Worm (Caenorhabditis elegans): ENCODE data around the gene ugt-29.

The ugt-29 gene

ce11 chrV:667459-667858 is 31.9 kb downstream of the ugt-29 start, which contains the start of gene nhr-180 (continued):
- no peak for TF ChIP-seq daf-16 (GFP tag; optimal IDR thresholded peaks at IDR 0.05)
- no peak for TF ChIP-seq daf-16 (tag; optimal IDR thresholded peaks at IDR 0.05)
- TF ChIP-seq daf-19 (GFP tag; conservative IDR thresholded peaks at IDR 0.05) = no peak
- peak; percentile 13 for TF ChIP-seq aha-1 (tag)
- no peak for TF ChIP-seq D1046.2 (GFP tag; IDR thresholded peaks at IDR 0.05)
- TF ChIP-seq mxl-3 (GFP tag; optimal IDR thresholded peaks at IDR 0.05) = peak; percentile 33
- no peak for TF ChIP-seq dmd-9 (GFP tag; IDR thresholded peaks at IDR 0.05)
- no peak for TF ChIP-seq unc-39 (tag; optimal IDR thresholded peaks at IDR 0.05)
- no peak for TF ChIP-seq nhr-41 (GFP tag; IDR thresholded peaks at IDR 0.05)
- TF ChIP-seq tra-1 (GFP tag; IDR thresholded peaks at IDR 0.05) = no peak
- TF ChIP-seq dmd-6 (GFP tag; IDR thresholded peaks at IDR 0.05) = peak; percentile 61; the same call in 1 of the 2 replicates
- no peak for TF ChIP-seq sdz-12 (GFP tag; optimal IDR thresholded peaks at IDR 0.05)
- TF ChIP-seq R02D3.7 (tag; optimal IDR thresholded peaks at IDR 0.05) = no peak

- TF ChIP-seq nhr-11 (tag; optimal IDR thresholded peaks at IDR 0.05) (no peak), Y48G9A.11 (GFP tag; IDR thresholded peaks at IDR 0.05) (no peak), nhr-25 (tag; optimal IDR thresholded peaks at IDR 0.05; ENCODE audit: borderline replicate concordance, insufficient read depth) (no peak), ceh-44 (GFP tag; IDR thresholded peaks at IDR 0.05) (no peak), madf-5 (GFP tag; IDR thresholded peaks at IDR 0.05) (no peak), zip-2 (tag; optimal IDR thresholded peaks at IDR 0.05) (no peak)
Observed at ce11 chrV:664337-664847, 35.0 kb downstream of the ugt-29 start, which contains the start of the genes F31F4.11 and srh-266. Gene F31F4.11, minus strand, starts transcription at chrV:664437. Gene srh-266, plus strand, starts transcription at chrV:664797.

- no peak for TF ChIP-seq daf-8 (GFP tag; IDR thresholded peaks at IDR 0.05)
- TF ChIP-seq R02D3.7 (tag; optimal IDR thresholded peaks at IDR 0.05) = no peak
- TF ChIP-seq zfp-2 (tag; optimal IDR thresholded peaks at IDR 0.05) = no peak
- no peak for TF ChIP-seq Y5F2A.4 (GFP tag; optimal IDR thresholded peaks at IDR 0.05)
- no peak for TF ChIP-seq rbr-2 (tag; optimal IDR thresholded peaks at IDR 0.05)
- TF ChIP-seq nhr-102 (tag; optimal IDR thresholded peaks at IDR 0.05) = no peak
- no peak for TF ChIP-seq fkh-10 (GFP tag; optimal IDR thresholded peaks at IDR 0.05)
- no peak for TF ChIP-seq T26A8.4 (GFP tag; IDR thresholded peaks at IDR 0.05)
- TF ChIP-seq D1046.2 (GFP tag; IDR thresholded peaks at IDR 0.05) = no peak
- no peak for TF ChIP-seq T20F7.1 (GFP tag; optimal IDR thresholded peaks at IDR 0.05)
- TF ChIP-seq ama-1 (optimal IDR thresholded peaks at IDR 0.05) = no peak
- TF ChIP-seq ceh-32 (tag; optimal IDR thresholded peaks at IDR 0.05; ENCODE audit: poor library complexity) = no peak
- TF ChIP-seq hmg-1.1 (GFP tag; IDR thresholded peaks at IDR 0.05) = no peak
- TF ChIP-seq ceh-20 (GFP tag; IDR thresholded peaks at IDR 0.05) = no peak
Observed at ce11 chrV:660210-660609, 39.2 kb downstream of the ugt-29 start, which contains the start of gene F31F4.17. Gene F31F4.17, minus strand, starts transcription at chrV:660310.

ce11 chrV:658140-658539 is 41.2 kb downstream of the ugt-29 start:
- TF ChIP-seq lim-7 (GFP tag; IDR thresholded peaks at IDR 0.05) = peak; percentile 59; the same call in 1 of the 2 replicates

- no peak for TF ChIP-seq aly-2 (tag; optimal IDR thresholded peaks at IDR 0.05)
Observed at ce11 chrV:657678-658077, 41.7 kb downstream of the ugt-29 start, which contains the start of gene srh-246. Gene srh-246, minus strand, starts transcription at chrV:657778.

- no peak for TF ChIP-seq vab-7 (GFP tag; IDR thresholded peaks at IDR 0.05)
- no peak for TF ChIP-seq zag-1 (tag; optimal IDR thresholded peaks at IDR 0.05)
- no peak for TF ChIP-seq egl-27 (tag; optimal IDR thresholded peaks at IDR 0.05)
- no peak for TF ChIP-seq ceh-62 (tag; optimal IDR thresholded peaks at IDR 0.05)
- no peak for TF ChIP-seq hif-1 (tag; optimal IDR thresholded peaks at IDR 0.05)
- TF ChIP-seq ztf-7 (tag; optimal IDR thresholded peaks at IDR 0.05) = no peak
Observed at ce11 chrV:655823-656222, 43.6 kb downstream of the ugt-29 start, which contains the start of gene srh-245. Gene srh-245, minus strand, starts transcription at chrV:655923.
